Worm (Caenorhabditis elegans) whole organism, L4 larva: ENCODE measurements around the gene Y75B8A.33.

ENCODE experiments used
- F10B5.3 ChIP-seq: sonication (generic microtip); optimal IDR thresholded peaks from 2 replicates; lab custom pipeline; 2016; ENCODE audit warnings: mild to moderate bottlenecking, missing genetic modification characterization, missing compliant biosample characterization
- T26A8.4 ChIP-seq: fragments of 200-800 bp; sonication (Bioruptor generic); IDR thresholded peaks from 2 replicates; pipeline ENCODE4 v1.3.6; 2022; ENCODE audit warnings: missing genetic modification characterization, missing compliant biosample characterization
- Y48G9A.11 ChIP-seq: fragments of 200-800 bp; sonication (Bioruptor generic); IDR thresholded peaks from 2 replicates; pipeline ENCODE4 v1.3.6; 2022; ENCODE audit warnings: missing genetic modification reagents, missing genetic modification characterization, missing compliant biosample characterization
- aha-1 ChIP-seq: fragments of 150-350 bp; peaks from one replicate; lab custom pipeline; 2014; ENCODE audit warnings: missing biosample characterization, missing genetic modification characterization
- aly-2 ChIP-seq: sonication (generic microtip); optimal IDR thresholded peaks from 2 replicates; lab custom pipeline; 2018; ENCODE audit warnings: missing biosample characterization, missing genetic modification characterization
- ceh-28 ChIP-seq: fragments of 150-350 bp; optimal IDR thresholded peaks from 2 replicates; lab custom pipeline; 2014; ENCODE audit warnings: missing biosample characterization, missing genetic modification reagents, missing genetic modification characterization
- ceh-32 ChIP-seq: sonication (generic microtip); optimal IDR thresholded peaks from 2 replicates; lab custom pipeline; 2016; ENCODE audit warnings: mild to moderate bottlenecking, missing genetic modification characterization, missing compliant biosample characterization; ENCODE audit not compliant: poor library complexity
- ces-1 ChIP-seq: fragments of 150-350 bp; sonication (generic microtip); optimal IDR thresholded peaks from 4 replicates; lab custom pipeline; 2014; ENCODE audit warnings: missing biosample characterization, missing genetic modification reagents, missing genetic modification characterization
- daf-16 ChIP-seq, 3 experiments: sonication (generic microtip); optimal IDR thresholded peaks; 2 replicates each; lab custom pipeline; 2016 to 2017; ENCODE audit warnings: missing genetic modification characterization in 3 of 3, missing genetic modification reagents in 3 of 3, mild to moderate bottlenecking in 2 of 3, missing compliant biosample characterization in 2 of 3, missing biosample characterization in 1 of 3, moderate library complexity in 1 of 3
- dmd-6 ChIP-seq: fragments of 200-800 bp; sonication (Bioruptor generic); IDR thresholded peaks from 2 replicates; pipeline ENCODE4 v1.3.6; 2022; ENCODE audit warnings: missing genetic modification reagents, missing genetic modification characterization, missing compliant biosample characterization
- egl-43 ChIP-seq: fragments of 200-800 bp; sonication (Bioruptor generic); IDR thresholded peaks from 2 replicates; pipeline ENCODE4 v1.3.6; 2022; ENCODE audit warnings: missing genetic modification reagents, missing genetic modification characterization, missing compliant biosample characterization
- gei-8 ChIP-seq: fragments of 200-800 bp; sonication (Bioruptor generic); optimal IDR thresholded peaks from 2 replicates; lab custom pipeline; 2018; ENCODE audit warnings: mild to moderate bottlenecking, missing genetic modification characterization, missing compliant biosample characterization
- hlh-11 ChIP-seq: fragments of 200-800 bp; sonication (Bioruptor generic); optimal IDR thresholded peaks from 2 replicates; lab custom pipeline; 2018; ENCODE audit warnings: mild to moderate bottlenecking, missing genetic modification characterization, missing compliant biosample characterization
- hlh-30 ChIP-seq: sonication (generic microtip); optimal IDR thresholded peaks from 2 replicates; lab custom pipeline; 2017; ENCODE audit warnings: antibody characterized with exemption, mild to moderate bottlenecking, missing genetic modification characterization, missing compliant biosample characterization; ENCODE audit not compliant: insufficient read depth
- hmg-1.1 ChIP-seq: fragments of 200-800 bp; sonication (Bioruptor generic); IDR thresholded peaks from 2 replicates; pipeline ENCODE4 v1.3.6; 2022; ENCODE audit warnings: missing genetic modification reagents, missing genetic modification characterization, missing compliant biosample characterization
- jun-1 ChIP-seq: fragments of 150-350 bp; optimal IDR thresholded peaks from 2 replicates; lab custom pipeline; 2014; ENCODE audit warnings: missing biosample characterization, missing genetic modification reagents, missing genetic modification characterization
- lin-38 ChIP-seq: fragments of 200-800 bp; sonication (Bioruptor generic); IDR thresholded peaks from 2 replicates; pipeline ENCODE4 v1.3.6; 2022; ENCODE audit warnings: missing genetic modification reagents, missing genetic modification characterization, missing compliant biosample characterization
- lin-39 ChIP-seq: fragments of 150-350 bp; optimal IDR thresholded peaks from 2 replicates; lab custom pipeline; 2014; ENCODE audit warnings: missing biosample characterization, missing genetic modification reagents, missing genetic modification characterization
- madf-5 ChIP-seq, 2 experiments: fragments of 200-800 bp; sonication (Bioruptor generic); IDR thresholded peaks; 2 replicates each; pipeline ENCODE4 v1.3.6; 2022; ENCODE audit warnings: missing compliant biosample characterization in 2 of 2, missing genetic modification characterization in 2 of 2
- mdl-1 ChIP-seq, 2 experiments: fragments of 150-350 bp in 1 of 2; sonication (generic microtip) in 1 of 2; optimal IDR thresholded peaks; 2 replicates each; lab custom pipeline; 2014 to 2017; ENCODE audit warnings: missing biosample characterization in 2 of 2, missing genetic modification characterization in 2 of 2
- mes-2 ChIP-seq: sonication (generic microtip); optimal IDR thresholded peaks from 2 replicates; lab custom pipeline; 2016; ENCODE audit warnings: missing genotype, mild to moderate bottlenecking, missing genetic modification characterization, missing compliant biosample characterization; ENCODE audit not compliant: poor library complexity, severe bottlenecking
- nhr-111 ChIP-seq: fragments of 200-800 bp; sonication (Bioruptor generic); optimal IDR thresholded peaks from 2 replicates; lab custom pipeline; 2018; ENCODE audit warnings: mild to moderate bottlenecking, missing genetic modification characterization, missing compliant biosample characterization
- nhr-237 ChIP-seq: sonication (generic microtip); optimal IDR thresholded peaks from 2 replicates; lab custom pipeline; 2017; ENCODE audit warnings: missing biosample characterization, missing genetic modification characterization
- nhr-41 ChIP-seq: fragments of 200-800 bp; sonication (Bioruptor generic); IDR thresholded peaks from 2 replicates; pipeline ENCODE4 v1.3.6; 2022; ENCODE audit warnings: missing genetic modification reagents, missing genetic modification characterization, missing compliant biosample characterization
- nhr-6 ChIP-seq: fragments of 150-350 bp; optimal IDR thresholded peaks from 2 replicates; lab custom pipeline; 2014; ENCODE audit warnings: missing biosample characterization, missing genetic modification characterization
- nhr-77 ChIP-seq: fragments of 150-350 bp; optimal IDR thresholded peaks from 2 replicates; lab custom pipeline; 2014; ENCODE audit warnings: missing biosample characterization, missing genetic modification characterization
- pha-4 ChIP-seq, 2 experiments: fragments of 150-350 bp in 1 of 2; fragments of 200-800 bp in 1 of 2; sonication (Bioruptor generic) in 1 of 2; IDR thresholded peaks in 1 of 2; optimal IDR thresholded peaks in 1 of 2; 2 replicates each; pipeline versions ENCODE4 v1.3.6 to Lab custom; 2014 to 2022; ENCODE audit warnings: missing genetic modification characterization in 2 of 2, missing genetic modification reagents in 2 of 2, missing biosample characterization in 1 of 2, missing compliant biosample characterization in 1 of 2
- rbr-2 ChIP-seq: sonication (generic microtip); optimal IDR thresholded peaks from 2 replicates; lab custom pipeline; 2016; ENCODE audit warnings: missing genotype, missing genetic modification characterization, missing compliant biosample characterization
- saeg-2 ChIP-seq: fragments of 200-800 bp; sonication (Bioruptor generic); IDR thresholded peaks from 2 replicates; pipeline ENCODE4 v1.3.6; 2022; ENCODE audit warnings: missing genetic modification reagents, missing genetic modification characterization, missing compliant biosample characterization
- sdz-12 ChIP-seq: fragments of 200-800 bp; sonication (Bioruptor generic); optimal IDR thresholded peaks from 2 replicates; lab custom pipeline; 2018; ENCODE audit warnings: mild to moderate bottlenecking, missing genetic modification characterization, missing compliant biosample characterization
- spr-1 ChIP-seq: sonication (generic microtip); optimal IDR thresholded peaks from 2 replicates; lab custom pipeline; 2016; ENCODE audit warnings: mild to moderate bottlenecking, missing genetic modification characterization, missing compliant biosample characterization
- tag-97 ChIP-seq: fragments of 200-800 bp; sonication (Bioruptor generic); IDR thresholded peaks from 2 replicates; pipeline ENCODE4 v1.3.6; 2022; ENCODE audit warnings: missing genetic modification characterization, missing compliant biosample characterization
- tra-1 ChIP-seq: fragments of 200-800 bp; sonication (Bioruptor generic); IDR thresholded peaks from 2 replicates; pipeline ENCODE4 v1.3.6; 2022; ENCODE audit warnings: missing genetic modification reagents, missing genetic modification characterization, missing compliant biosample characterization
- unc-130 ChIP-seq: sonication (generic microtip); optimal IDR thresholded peaks from 2 replicates; lab custom pipeline; 2016; ENCODE audit warnings: missing genetic modification reagents, missing genetic modification characterization, missing compliant biosample characterization
- unc-39 ChIP-seq: sonication (generic microtip); optimal IDR thresholded peaks from 2 replicates; lab custom pipeline; 2017; ENCODE audit warnings: missing biosample characterization, missing genetic modification characterization
- unc-62 ChIP-seq, 3 experiments: fragments of 150-350 bp in 1 of 3; sonication (generic microtip); optimal IDR thresholded peaks in 2 of 3; peaks in 1 of 3; 1 replicate in 1 of 3; 2 replicates in 2 of 3; lab custom pipeline; 2014 to 2017; ENCODE audit warnings: missing biosample characterization in 3 of 3, missing genetic modification characterization in 3 of 3, missing genetic modification reagents in 3 of 3, missing genotype in 1 of 3
- zfp-2 ChIP-seq: sonication (generic microtip); optimal IDR thresholded peaks from 2 replicates; lab custom pipeline; 2016; ENCODE audit warnings: mild to moderate bottlenecking, missing genetic modification characterization, missing compliant biosample characterization

Y75B8A.33 gene

ce11 chrIII:12335400-12335994 is 31.7 kb downstream of the Y75B8A.33 start (continued):
- TF ChIP-seq unc-62 (GFP tag; optimal IDR thresholded peaks at IDR 0.05 in 1 of 2; lab: Kevin White, UChicago) (peak in 1 of 2 experiments; percentile 58), unc-62 (tag; optimal IDR thresholded peaks at IDR 0.05; lab: Kevin White, UChicago) (no peak), nhr-6 (tag; lab: Kevin White, UChicago) (no peak), nhr-41 (GFP tag; lab: Robert Waterston, UW) (no peak), ces-1 (GFP tag; lab: Kevin White, UChicago) (no peak), spr-1 (no peak), hlh-30 (tag; lab: Kevin White, UChicago) (peak; percentile 89), zfp-2 (no peak), hlh-11 (tag; lab: Kevin White, UChicago) (peak; percentile 88), tra-1 (GFP tag; lab: Robert Waterston, UW) (no peak), pha-4 (GFP tag; IDR thresholded peaks at IDR 0.05; lab: Robert Waterston, UW) (0 out of 2 replicates have a peak, but pooled peaks have one; percentile 58), pha-4 (tag; optimal IDR thresholded peaks at IDR 0.05; lab: Kevin White, UChicago) (peak; percentile 27), daf-16 (GFP tag; optimal IDR thresholded peaks at IDR 0.05; lab: Kevin White, UChicago) (peak in 1 of 2 experiments; percentile 24), daf-16 (tag; optimal IDR thresholded peaks at IDR 0.05; lab: Kevin White, UChicago) (peak; percentile 98), ceh-32 (no peak), jun-1 (tag; lab: Kevin White, UChicago) (no peak), lin-38 (peak; percentile 48; the same call in 1 of the 2 replicates), saeg-2 (GFP tag; lab: Robert Waterston, UW) (no peak), hmg-1.1 (GFP tag; lab: Robert Waterston, UW) (peak; percentile 72), egl-43 (GFP tag; lab: Robert Waterston, UW) (no peak), dmd-6 (GFP tag; lab: Robert Waterston, UW) (peak; percentile 83), mes-2 (tag; lab: Kevin White, UChicago) (peak; percentile 61), T26A8.4 (GFP tag; lab: Robert Waterston, UW) (no peak), ceh-28 (tag; lab: Kevin White, UChicago) (no peak), sdz-12 (GFP tag; lab: Kevin White, UChicago) (no peak), nhr-77 (tag; lab: Kevin White, UChicago) (peak; percentile 60), Y48G9A.11 (GFP tag; lab: Robert Waterston, UW) (no peak), unc-130 (no peak), mdl-1 (tag; optimal IDR thresholded peaks at IDR 0.05; lab: Kevin White, UChicago) (peak in 1 of 2 experiments; percentile 44), rbr-2 (tag; lab: Kevin White, UChicago) (peak; percentile 62), nhr-111 (GFP tag; lab: Kevin White, UChicago) (no peak), F10B5.3 (tag; lab: Kevin White, UChicago) (no peak), aha-1 (peak; percentile 77), aly-2 (tag; lab: Kevin White, UChicago) (no peak)

ce11 chrIII:12334268-12334667 is 32.9 kb downstream of the Y75B8A.33 start:
- TF ChIP-seq tag-97 (no peak), unc-39 (tag; lab: Kevin White, UChicago) (no peak), gei-8 (no peak), mdl-1 (tag; optimal IDR thresholded peaks at IDR 0.05; lab: Kevin White, UChicago) (no peak), aly-2 (tag; lab: Kevin White, UChicago) (no peak), nhr-237 (tag; lab: Kevin White, UChicago) (no peak), lin-39 (tag; lab: Kevin White, UChicago) (no peak), madf-5 (GFP tag; IDR thresholded peaks at IDR 0.05; lab: Robert Waterston, UW) (no peak)
